Worm (Caenorhabditis elegans): ENCODE data around the gene C18B12.4.

Gene C18B12.4

ce11 chrX:15040552-15041080 lies at the start of gene C18B12.4:
Gene C18B12.4 (minus strand): TSS chrX:15040602.
- TF ChIP-seq nhr-77 (tag; optimal IDR thresholded peaks at IDR 0.05) = no peak
- no peak for TF ChIP-seq eor-1 (tag; optimal IDR thresholded peaks at IDR 0.05)
- peak; percentile 72 for TF ChIP-seq hmg-11 (tag; optimal IDR thresholded peaks at IDR 0.05)
- peak; percentile 84 for TF ChIP-seq jun-1 (tag; optimal IDR thresholded peaks at IDR 0.05)
- peak; percentile 88 for TF ChIP-seq egl-5 (tag; optimal IDR thresholded peaks at IDR 0.05)
- TF ChIP-seq nhr-11 (tag; optimal IDR thresholded peaks at IDR 0.05) = no peak
- TF ChIP-seq daf-12 (tag; optimal IDR thresholded peaks at IDR 0.05) = no peak
- TF ChIP-seq fos-1 (tag; optimal IDR thresholded peaks at IDR 0.05) = peak; percentile 41
- no peak for TF ChIP-seq nhr-237 (tag; optimal IDR thresholded peaks at IDR 0.05)
- TF ChIP-seq mml-1 (tag; optimal IDR thresholded peaks at IDR 0.05) = no peak
- peak; percentile 33 for TF ChIP-seq ztf-4 (tag; optimal IDR thresholded peaks at IDR 0.05)
- peak; percentile 77 for TF ChIP-seq ceh-28 (tag; optimal IDR thresholded peaks at IDR 0.05)
- TF ChIP-seq ceh-16 (tag; optimal IDR thresholded peaks at IDR 0.05) = no peak
- peak; percentile 95 for TF ChIP-seq pha-4 (tag; optimal IDR thresholded peaks at IDR 0.05)
- TF ChIP-seq lin-15B (tag; optimal IDR thresholded peaks at IDR 0.05) = peak; percentile 85
- peak; percentile 44 for TF ChIP-seq egl-27 (tag; optimal IDR thresholded peaks at IDR 0.05)
- peak; percentile 80 for TF ChIP-seq nhr-43 (tag; optimal IDR thresholded peaks at IDR 0.05; ENCODE audit: poor library complexity, severe bottlenecking)
- TF ChIP-seq nhr-25 (tag; optimal IDR thresholded peaks at IDR 0.05) = peak; percentile 90
- peak; percentile 21 for TF ChIP-seq mdl-1 (tag; optimal IDR thresholded peaks at IDR 0.05)
- TF ChIP-seq aly-2 (tag; optimal IDR thresholded peaks at IDR 0.05) = no peak
- TF ChIP-seq ztf-11 (tag; optimal IDR thresholded peaks at IDR 0.05) = no peak
- peak; percentile 84 for TF ChIP-seq nfya-1 (tag; optimal IDR thresholded peaks at IDR 0.05; ENCODE audit: insufficient read depth)
- TF ChIP-seq nhr-23 (tag; optimal IDR thresholded peaks at IDR 0.05) = peak; percentile 86
- TF ChIP-seq unc-39 (tag; optimal IDR thresholded peaks at IDR 0.05) = no peak
- peak; percentile 10 for TF ChIP-seq R02D3.7 (tag; optimal IDR thresholded peaks at IDR 0.05)
- TF ChIP-seq elt-2 (tag; optimal IDR thresholded peaks at IDR 0.05) = peak; percentile 79
- peak; percentile 39 for TF ChIP-seq unc-62 (GFP tag; optimal IDR thresholded peaks at IDR 0.05)
- TF ChIP-seq sea-2 (GFP tag; optimal IDR thresholded peaks at IDR 0.05) = no peak
- TF ChIP-seq snpc-4 (tag; optimal IDR thresholded peaks at IDR 0.05) = peak; percentile 23
- TF ChIP-seq pqm-1 (tag; optimal IDR thresholded peaks at IDR 0.05) = peak; percentile 51
- peak; percentile 100 for TF ChIP-seq lin-39 (tag; optimal IDR thresholded peaks at IDR 0.05)
- TF ChIP-seq ama-1 (optimal IDR thresholded peaks at IDR 0.05) = peak; percentile 67
- peak; percentile 27 for TF ChIP-seq tbx-2 (tag; optimal IDR thresholded peaks at IDR 0.05)
- TF ChIP-seq elt-1 (tag; optimal IDR thresholded peaks at IDR 0.05) = peak; percentile 74
- TF ChIP-seq zag-1 (tag; optimal IDR thresholded peaks at IDR 0.05) = no peak
- TF ChIP-seq fkh-10 (GFP tag; optimal IDR thresholded peaks at IDR 0.05) = no peak
- TF ChIP-seq lsy-12 (tag; optimal IDR thresholded peaks at IDR 0.05) = peak; percentile 84

DNA sequence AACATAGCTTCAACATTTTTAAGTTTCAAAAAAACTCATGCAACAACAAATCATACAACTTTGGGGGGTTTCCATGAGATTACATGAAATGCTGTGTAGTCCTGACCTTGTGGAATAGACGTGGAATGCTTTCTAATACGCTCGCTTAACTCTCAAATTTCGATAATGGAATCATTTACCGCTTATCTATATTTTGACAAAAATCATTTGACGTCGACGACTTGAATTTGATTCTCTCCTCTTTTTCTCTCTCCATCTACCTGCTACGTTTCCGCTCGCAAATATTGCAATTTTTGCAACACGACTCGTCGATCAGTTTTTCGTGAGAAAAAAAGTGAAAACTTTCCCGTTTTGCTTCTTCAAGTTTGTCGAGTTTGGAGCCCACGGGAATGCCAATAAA lies 48.7 kb upstream of the C18B12.4 start, which contains the start of gene flr-4:
TSS of gene flr-4 (plus strand) at position 275 of the 400 bp plus-strand sequence.
- TF ChIP-seq sea-2 (GFP tag; optimal IDR thresholded peaks at IDR 0.05) (no peak), elt-2 (tag; optimal IDR thresholded peaks at IDR 0.05) (peak; percentile 77)

DNA sequence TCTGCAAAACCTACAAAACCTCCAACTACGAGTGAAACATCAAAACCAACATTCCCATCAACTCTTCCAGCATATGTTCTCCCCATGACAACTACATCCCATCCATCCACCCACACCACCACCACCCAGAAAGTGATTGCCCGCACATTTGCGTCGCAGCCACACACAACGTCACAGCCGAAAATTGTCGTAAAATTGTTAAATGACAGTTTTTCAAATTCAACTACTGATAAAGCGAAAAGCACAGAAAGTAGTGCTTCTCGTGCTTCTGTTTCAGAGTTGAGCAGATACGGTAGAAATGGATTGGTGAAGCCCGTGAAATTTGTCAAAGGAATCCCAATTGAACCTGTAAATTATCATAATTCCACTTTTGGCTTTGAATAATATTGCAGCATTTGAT lies 47.4 kb upstream of the C18B12.4 start:
- no peak for TF ChIP-seq ztf-11 (tag; optimal IDR thresholded peaks at IDR 0.05)
- TF ChIP-seq elt-2 (tag; optimal IDR thresholded peaks at IDR 0.05) = peak; percentile 50
- no peak for TF ChIP-seq aly-2 (tag; optimal IDR thresholded peaks at IDR 0.05)

DNA sequence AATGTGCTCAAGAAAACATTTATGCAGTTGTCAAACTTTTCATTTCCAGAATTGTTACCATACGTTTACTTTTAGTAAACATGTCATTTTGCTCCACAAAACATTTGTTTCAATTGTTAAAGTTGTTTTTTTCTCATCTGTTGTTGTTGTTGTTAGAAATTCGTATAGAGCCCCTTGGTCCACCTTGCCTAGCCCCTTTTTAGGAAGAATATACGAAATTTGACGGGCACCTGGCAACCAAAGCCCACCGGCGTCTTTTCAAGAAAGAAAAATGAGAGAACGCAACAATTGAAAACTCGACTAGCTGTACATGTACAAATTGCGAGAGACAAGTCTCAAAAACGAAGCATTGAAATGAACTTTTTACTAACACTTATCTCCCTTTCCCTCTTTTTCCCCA lies 44.0 kb upstream of the C18B12.4 start, which contains the start of gene F09B12.5:
TSS of gene F09B12.5 (plus strand) at position 301 of the 400 bp plus-strand sequence.
- TF ChIP-seq lin-15B (tag; optimal IDR thresholded peaks at IDR 0.05) = no peak
- TF ChIP-seq nfya-1 (tag; optimal IDR thresholded peaks at IDR 0.05; ENCODE audit: insufficient read depth) = no peak
- no peak for TF ChIP-seq ceh-28 (tag; optimal IDR thresholded peaks at IDR 0.05)
- TF ChIP-seq elt-1 (tag; optimal IDR thresholded peaks at IDR 0.05) = no peak
- TF ChIP-seq fkh-10 (GFP tag; optimal IDR thresholded peaks at IDR 0.05) = no peak
- no peak for TF ChIP-seq nhr-11 (tag; optimal IDR thresholded peaks at IDR 0.05)
- no peak for TF ChIP-seq nhr-237 (tag; optimal IDR thresholded peaks at IDR 0.05)
- no peak for TF ChIP-seq nhr-77 (tag; optimal IDR thresholded peaks at IDR 0.05)
- no peak for TF ChIP-seq ceh-16 (tag; optimal IDR thresholded peaks at IDR 0.05)
- TF ChIP-seq ztf-11 (tag; optimal IDR thresholded peaks at IDR 0.05) = no peak
- no peak for TF ChIP-seq nhr-12 (tag; optimal IDR thresholded peaks at IDR 0.05)
- no peak for TF ChIP-seq skn-1 (tag; optimal IDR thresholded peaks at IDR 0.05)
- no peak for TF ChIP-seq ZK546.5 (tag; optimal IDR thresholded peaks at IDR 0.05)
- no peak for TF ChIP-seq elt-3 (tag; optimal IDR thresholded peaks at IDR 0.05)
- TF ChIP-seq egl-5 (tag; optimal IDR thresholded peaks at IDR 0.05) = no peak
- TF ChIP-seq unc-62 (GFP tag; optimal IDR thresholded peaks at IDR 0.05) = no peak

All from whole organism, L3 larva.